Fruit fly (Drosophila melanogaster): ENCODE data around the gene CG43220.

The CG43220 gene

DNA sequence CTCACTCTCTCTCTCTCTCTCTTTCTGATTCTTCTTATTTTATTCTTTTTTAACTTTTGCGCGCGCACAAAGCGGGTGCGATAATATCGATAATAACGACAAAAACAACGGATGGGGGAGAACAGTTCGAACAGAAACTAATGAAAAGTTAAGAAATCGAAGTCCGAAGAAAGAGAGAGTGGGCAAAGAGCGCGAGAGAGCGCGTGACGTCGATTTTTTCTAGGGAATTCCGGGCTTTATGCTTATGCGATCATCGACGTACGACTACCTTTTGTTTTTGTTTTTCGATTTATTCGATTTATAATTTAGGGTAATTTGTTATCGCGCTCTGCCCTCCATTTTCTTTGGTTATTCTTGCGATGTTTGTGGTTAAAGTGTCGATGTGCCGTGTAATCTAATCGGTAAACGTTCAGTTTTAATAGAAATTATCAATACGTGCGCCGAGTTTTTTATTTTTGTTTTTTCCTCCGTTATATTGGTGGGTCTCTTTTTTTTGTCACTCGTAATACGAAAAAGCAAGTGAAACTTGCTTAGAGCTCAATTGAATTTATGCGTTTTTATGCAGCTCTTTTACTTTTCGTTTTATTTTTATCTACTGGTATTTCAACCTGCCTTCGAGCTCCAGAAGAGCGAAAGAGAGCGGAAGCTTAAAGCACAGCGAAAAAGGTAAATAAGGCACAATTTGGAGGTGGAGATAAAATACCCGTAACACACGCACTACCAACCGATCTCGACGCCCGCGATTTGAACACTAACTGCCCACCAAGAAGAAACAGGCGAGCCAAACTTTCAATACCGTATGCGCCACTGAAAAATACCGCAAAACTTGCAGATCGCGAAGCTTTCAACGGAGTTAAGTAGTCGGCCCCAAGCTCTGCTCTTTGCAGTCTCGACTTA is 36.5 kb upstream of the CG43220 start, which contains the start of gene dl (continued):
- peak; percentile 36 for TF ChIP-seq CG10631 (GFP tag; optimal IDR thresholded peaks at IDR 0.05)
- TF ChIP-seq Ets96B (tag; optimal IDR thresholded peaks at IDR 0.05), result peak; percentile 36
- no peak for TF ChIP-seq CG11902 (GFP tag; optimal IDR thresholded peaks at IDR 0.05)
- TF ChIP-seq fkh (GFP tag; optimal IDR thresholded peaks at IDR 0.05), result peak; percentile 80
- TF ChIP-seq Hr4 (GFP tag; optimal IDR thresholded peaks at IDR 0.05), result peak; percentile 78
- peak; percentile 33 for TF ChIP-seq CG11762 (GFP tag; optimal IDR thresholded peaks at IDR 0.05; ENCODE audit: insufficient read depth)
- TF ChIP-seq net (GFP tag; optimal IDR thresholded peaks at IDR 0.05), result peak; percentile 65
- TF ChIP-seq salr (GFP tag; optimal IDR thresholded peaks at IDR 0.05), result peak in 1 of 2 experiments; percentile 79
- peak; percentile 46 for TF ChIP-seq CG6808 (GFP tag; optimal IDR thresholded peaks at IDR 0.05)
- TF ChIP-seq acj6 (GFP tag; optimal IDR thresholded peaks at IDR 0.05), result peak; percentile 36
- TF ChIP-seq eg (GFP tag; IDR thresholded peaks at IDR 0.05), result peak; percentile 67; the same call in 2 of the 3 replicates
- TF ChIP-seq CG3032 (tag; optimal IDR thresholded peaks at IDR 0.05), result no peak
- peak; percentile 38 for TF ChIP-seq CG34406 (GFP tag; optimal IDR thresholded peaks at IDR 0.05)
- peak; percentile 2 for TF ChIP-seq lz (GFP tag; optimal IDR thresholded peaks at IDR 0.05)
- peak; percentile 75 for TF ChIP-seq CG6276 (GFP tag; optimal IDR thresholded peaks at IDR 0.05)
- peak; percentile 78 for TF ChIP-seq svp (GFP tag)
- no peak; the same call in 1 of the 3 replicates for TF ChIP-seq CG6163 (GFP tag; IDR thresholded peaks at IDR 0.05)
- peak in 1 of 2 experiments; percentile 58 for TF ChIP-seq ss (GFP tag; optimal IDR thresholded peaks at IDR 0.05)
- peak; percentile 68 for TF ChIP-seq dac (GFP tag; optimal IDR thresholded peaks at IDR 0.05)
- TF ChIP-seq CG3919 (GFP tag; optimal IDR thresholded peaks at IDR 0.05), result peak; percentile 43
- TF ChIP-seq CG6854 (GFP tag; optimal IDR thresholded peaks at IDR 0.05), result no peak
- TF ChIP-seq fd85E (GFP tag; optimal IDR thresholded peaks at IDR 0.05), result no peak
- TF ChIP-seq vri (GFP tag; optimal IDR thresholded peaks at IDR 0.05), result peak; percentile 72
- peak; percentile 70 for TF ChIP-seq CG15336 (GFP tag; IDR thresholded peaks at IDR 0.05)
- peak; percentile 50 for TF ChIP-seq Sox14 (GFP tag; optimal IDR thresholded peaks at IDR 0.05)
- TF ChIP-seq CG4318 (GFP tag; optimal IDR thresholded peaks at IDR 0.05), result peak; percentile 65
- TF ChIP-seq Eip75B (GFP tag; optimal IDR thresholded peaks at IDR 0.05), result peak; percentile 45
- no peak for TF ChIP-seq fd59A (GFP tag; optimal IDR thresholded peaks at IDR 0.05)
- no peak for TF ChIP-seq Eip93F (GFP tag; optimal IDR thresholded peaks at IDR 0.05)
- peak; percentile 89 for TF ChIP-seq Eip78C (GFP tag)
- TF ChIP-seq esn (GFP tag; optimal IDR thresholded peaks at IDR 0.05), result peak; percentile 36
- no peak for TF ChIP-seq Gug (GFP tag; IDR thresholded peaks at IDR 0.05)
- peak; percentile 49 for TF ChIP-seq Smox (GFP tag; optimal IDR thresholded peaks at IDR 0.05)
- peak; percentile 9 for TF ChIP-seq Blimp-1 (GFP tag; optimal IDR thresholded peaks at IDR 0.05)
- peak; percentile 53 for TF ChIP-seq Lpt (GFP tag; optimal IDR thresholded peaks at IDR 0.05)
- TF ChIP-seq CG10669 (GFP tag; optimal IDR thresholded peaks at IDR 0.05), result peak; percentile 26
- peak; percentile 67 for TF ChIP-seq OdsH (GFP tag; optimal IDR thresholded peaks at IDR 0.05)
- peak; percentile 25 for TF ChIP-seq achi (GFP tag; optimal IDR thresholded peaks at IDR 0.05)
- peak; percentile 42 for TF ChIP-seq spab (GFP tag; optimal IDR thresholded peaks at IDR 0.05)
- TF ChIP-seq topi (GFP tag; optimal IDR thresholded peaks at IDR 0.05), result peak; percentile 28
- no peak for TF ChIP-seq CG31627 (GFP tag; optimal IDR thresholded peaks at IDR 0.05)
- peak; percentile 9 for TF ChIP-seq Sox102F (GFP tag; optimal IDR thresholded peaks at IDR 0.05)
- peak; percentile 76 for TF ChIP-seq pdm3 (GFP tag; optimal IDR thresholded peaks at IDR 0.05)

Measured in whole organism, prepupa.